Fruit fly (Drosophila melanogaster): ENCODE data around the gene Dhc1.
A peak's percentile ranks its signal among the peaks of the same experiment; 100 is the strongest.

Gene Dhc1

DNA sequence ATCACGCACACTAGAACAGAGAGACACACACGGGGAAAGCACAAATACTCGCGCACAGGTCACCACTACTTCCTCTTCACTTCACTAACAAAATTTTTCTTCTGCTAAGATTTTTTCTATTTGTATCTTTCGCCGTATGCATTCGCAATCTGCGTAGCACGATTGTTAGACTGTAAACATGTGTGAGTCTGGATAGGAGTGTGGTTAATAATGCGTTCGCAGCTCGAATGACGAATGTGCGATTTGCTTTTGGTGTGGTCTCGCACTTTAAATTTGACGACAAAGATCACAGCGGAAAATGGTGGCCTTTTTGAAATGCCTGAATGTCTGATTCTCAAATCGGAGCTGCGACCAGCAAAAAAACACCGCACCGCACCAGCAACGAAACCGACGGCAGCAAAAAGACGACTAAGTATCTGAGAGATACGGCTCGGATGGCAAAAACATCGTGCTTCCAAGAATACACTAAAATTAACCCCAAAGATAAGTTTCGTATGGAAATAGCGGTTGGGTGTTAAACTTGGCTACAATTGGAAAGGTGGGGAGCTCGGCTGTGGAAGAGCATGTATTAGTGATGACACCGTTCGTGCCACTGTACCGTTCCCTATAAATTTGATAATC lies 30.7 kb upstream of the Dhc1 start, which contains the start of gene Unc-115a (continued):
- TF ChIP-seq wek (GFP tag; optimal IDR thresholded peaks at IDR 0.05) = peak; percentile 36
- TF ChIP-seq CG2889 (GFP tag; IDR thresholded peaks at IDR 0.05) = no peak
- TF ChIP-seq pros (GFP tag; optimal IDR thresholded peaks at IDR 0.05) = peak; percentile 97
- TF ChIP-seq fd102C (GFP tag; optimal IDR thresholded peaks at IDR 0.05) = peak; percentile 22
- TF ChIP-seq btn (GFP tag; optimal IDR thresholded peaks at IDR 0.05) = no peak
- TF ChIP-seq NfI (GFP tag; optimal IDR thresholded peaks at IDR 0.05) = peak; percentile 36
- peak; percentile 41 for TF ChIP-seq Dp (GFP tag; optimal IDR thresholded peaks at IDR 0.05)
- TF ChIP-seq Dad (GFP tag; optimal IDR thresholded peaks at IDR 0.05) = no peak
- no peak for TF ChIP-seq CG8359 (GFP tag; optimal IDR thresholded peaks at IDR 0.05; ENCODE audit: borderline replicate concordance)
- TF ChIP-seq tio (GFP tag; optimal IDR thresholded peaks at IDR 0.05) = no peak
- TF ChIP-seq CG10274 (GFP tag; optimal IDR thresholded peaks at IDR 0.05) = no peak
- TF ChIP-seq CoRest (tag; optimal IDR thresholded peaks at IDR 0.05) = peak; percentile 27
- no peak for TF ChIP-seq Neu2 (GFP tag; optimal IDR thresholded peaks at IDR 0.05; ENCODE audit: borderline replicate concordance)
- peak; percentile 58 for TF ChIP-seq ftz-f1 (GFP tag; optimal IDR thresholded peaks at IDR 0.05)
- peak; percentile 36 for TF ChIP-seq CG10979 (tag; optimal IDR thresholded peaks at IDR 0.05)
- TF ChIP-seq CG8089 (GFP tag; optimal IDR thresholded peaks at IDR 0.05) = peak; percentile 8
- peak; percentile 23 for TF ChIP-seq Blimp-1 (GFP tag; optimal IDR thresholded peaks at IDR 0.05)
- TF ChIP-seq ssp (GFP tag; IDR thresholded peaks at IDR 0.05) = no peak
- no peak for TF ChIP-seq CG13894 (tag; optimal IDR thresholded peaks at IDR 0.05)
- TF ChIP-seq TFAM (GFP tag; optimal IDR thresholded peaks at IDR 0.05) = no peak
- no peak for TF ChIP-seq Atf6 (GFP tag; IDR thresholded peaks at IDR 0.05)
- TF ChIP-seq mirr (GFP tag; optimal IDR thresholded peaks at IDR 0.05) = peak; percentile 40
- no peak for TF ChIP-seq E2f1 (GFP tag; IDR thresholded peaks at IDR 0.05)
- TF ChIP-seq CG2120 (GFP tag; optimal IDR thresholded peaks at IDR 0.05) = peak; percentile 69
- TF ChIP-seq zf30C (GFP tag; optimal IDR thresholded peaks at IDR 0.05) = peak; percentile 30
- peak; percentile 10 for TF ChIP-seq NK7.1 (GFP tag; optimal IDR thresholded peaks at IDR 0.05)
- TF ChIP-seq CG14860 (GFP tag; IDR thresholded peaks at IDR 0.05; ENCODE audit: partially characterized antibody) = no peak
- peak; percentile 19 for TF ChIP-seq CG6765 (GFP tag; optimal IDR thresholded peaks at IDR 0.05)
- no peak for TF ChIP-seq prd (optimal IDR thresholded peaks at IDR 0.05)
- no peak for TF ChIP-seq prd (GFP tag; IDR thresholded peaks at IDR 0.05)
- TF ChIP-seq inv (GFP tag; IDR thresholded peaks at IDR 0.05; ENCODE audit: partially characterized antibody) = no peak
- no peak for TF ChIP-seq Ptx1 (GFP tag; IDR thresholded peaks at IDR 0.05)
- peak; percentile 83 for TF ChIP-seq Hmr (GFP tag; optimal IDR thresholded peaks at IDR 0.05)
- no peak for TF ChIP-seq CG16779 (GFP tag; IDR thresholded peaks at IDR 0.05)
- TF ChIP-seq Dip2 (GFP tag; IDR thresholded peaks at IDR 0.05) = no peak
- TF ChIP-seq CG34376 (GFP tag; optimal IDR thresholded peaks at IDR 0.05) = peak; percentile 52
- TF ChIP-seq H15 (GFP tag; IDR thresholded peaks at IDR 0.05) = no peak
- no peak for TF ChIP-seq CG5953 (GFP tag; IDR thresholded peaks at IDR 0.05)
- no peak for TF ChIP-seq GATAe (GFP tag; conservative IDR thresholded peaks at IDR 0.05)
- no peak for TF ChIP-seq esg (GFP tag; conservative IDR thresholded peaks at IDR 0.05)
- TF ChIP-seq CG10366 (GFP tag; IDR thresholded peaks at IDR 0.05) = no peak
- TF ChIP-seq Ets65A (GFP tag) = peak; percentile 90
- peak; percentile 30; the same call in 1 of the 2 replicates for TF ChIP-seq CG6272 (GFP tag; IDR thresholded peaks at IDR 0.05)
- no peak for TF ChIP-seq CG14441 (GFP tag; IDR thresholded peaks at IDR 0.05)
- peak; percentile 13 for TF ChIP-seq CG7786 (GFP tag; optimal IDR thresholded peaks at IDR 0.05)
- no peak for TF ChIP-seq CG10565 (GFP tag; optimal IDR thresholded peaks at IDR 0.05)
- peak; percentile 33 for TF ChIP-seq CG7556 (GFP tag; optimal IDR thresholded peaks at IDR 0.05)
- no peak for TF ChIP-seq vnd (GFP tag; IDR thresholded peaks at IDR 0.05; ENCODE audit: partially characterized antibody)
- TF ChIP-seq CG6689 (GFP tag; IDR thresholded peaks at IDR 0.05) = no peak
- TF ChIP-seq CG5245 (GFP tag; optimal IDR thresholded peaks at IDR 0.05) = no peak
- TF ChIP-seq dan (GFP tag; IDR thresholded peaks at IDR 0.05) = no peak
